Worm (Caenorhabditis elegans) whole organism, young adult: ENCODE data around the gene R12B2.13.

Source experiments
- D2030.7 ChIP-seq: fragments of 200-800 bp; sonication (Bioruptor generic); IDR thresholded peaks from 2 replicates; pipeline ENCODE4 v1.3.6; 2022; ENCODE audit warnings: missing genetic modification reagents, missing genetic modification characterization, missing compliant biosample characterization
- F23B12.7 ChIP-seq: sonication (generic microtip); optimal IDR thresholded peaks from 2 replicates; lab custom pipeline; 2017; ENCODE audit warnings: missing genetic modification characterization, mild to moderate bottlenecking, missing compliant biosample characterization, antibody characterized with exemption, moderate library complexity; ENCODE audit not compliant: insufficient read depth
- F33H1.4 ChIP-seq: fragments of 200-800 bp; sonication (Bioruptor generic); IDR thresholded peaks from 2 replicates; pipeline ENCODE4 v1.3.6; 2022; ENCODE audit warnings: missing genetic modification reagents, missing genetic modification characterization, missing compliant biosample characterization
- F37B4.10 ChIP-seq: fragments of 200-800 bp; sonication (Bioruptor generic); IDR thresholded peaks from 2 replicates; pipeline ENCODE4 v1.3.6; 2022; ENCODE audit warnings: missing genetic modification characterization, missing compliant biosample characterization
- F52B5.7 ChIP-seq: sonication (generic microtip); optimal IDR thresholded peaks from 2 replicates; lab custom pipeline; 2016; ENCODE audit warnings: mild to moderate bottlenecking, missing genetic modification characterization, missing compliant biosample characterization
- F55B11.4 ChIP-seq: sonication (generic microtip); optimal IDR thresholded peaks from 2 replicates; lab custom pipeline; 2016; ENCODE audit warnings: missing compliant biosample characterization, missing genetic modification characterization, borderline replicate concordance; ENCODE audit not compliant: insufficient read depth
- K11D2.4 ChIP-seq: fragments of 200-800 bp; sonication (Bioruptor generic); IDR thresholded peaks from 2 replicates; pipeline ENCODE4 v1.3.6; 2022; ENCODE audit warnings: missing genetic modification reagents, missing genetic modification characterization, missing compliant biosample characterization
- Y53G8AR.9 ChIP-seq: fragments of 200-800 bp; sonication (Bioruptor generic); conservative IDR thresholded peaks from 2 replicates; pipeline ENCODE4 v1.3.6; 2022; ENCODE audit warnings: missing genetic modification reagents, missing genetic modification characterization, missing compliant biosample characterization
- Y67H2A.10 ChIP-seq: fragments of 200-800 bp; sonication (Bioruptor generic); conservative IDR thresholded peaks from 2 replicates; pipeline ENCODE4 v1.3.6; 2022; ENCODE audit warnings: missing genetic modification reagents, missing genetic modification characterization, missing compliant biosample characterization
- Y79H2A.3 ChIP-seq: fragments of 200-800 bp; sonication (Bioruptor generic); conservative IDR thresholded peaks from 2 replicates; pipeline ENCODE4 v1.3.6; 2022; ENCODE audit warnings: missing genetic modification reagents, missing genetic modification characterization, missing compliant biosample characterization
- Y95B8A.8 ChIP-seq: fragments of 200-800 bp; sonication (Bioruptor generic); IDR thresholded peaks from 2 replicates; pipeline ENCODE4 v1.3.6; 2022; ENCODE audit warnings: missing genetic modification reagents, missing genetic modification characterization, missing compliant biosample characterization
- attf-6 ChIP-seq: fragments of 200-800 bp; sonication (Bioruptor generic); IDR thresholded peaks from 2 replicates; pipeline ENCODE4 v1.3.6; 2022; ENCODE audit warnings: missing genetic modification reagents, missing genetic modification characterization, missing compliant biosample characterization
- bed-1 ChIP-seq: fragments of 200-800 bp; sonication (Bioruptor generic); IDR thresholded peaks from 2 replicates; pipeline ENCODE4 v1.3.6; 2022; ENCODE audit warnings: missing genetic modification reagents, missing genetic modification characterization, missing compliant biosample characterization
- bed-2 ChIP-seq: fragments of 200-800 bp; sonication (Bioruptor generic); IDR thresholded peaks from 2 replicates; pipeline ENCODE4 v1.3.6; 2022; ENCODE audit warnings: missing genetic modification reagents, missing genetic modification characterization, missing compliant biosample characterization
- ceh-27 ChIP-seq: fragments of 200-800 bp; sonication (Bioruptor generic); optimal IDR thresholded peaks from 2 replicates; lab custom pipeline; 2018; ENCODE audit warnings: mild to moderate bottlenecking, missing genetic modification characterization, moderate library complexity, missing compliant biosample characterization
- ceh-40 ChIP-seq: fragments of 200-800 bp; sonication (Bioruptor generic); IDR thresholded peaks from 2 replicates; pipeline ENCODE4 v1.3.6; 2022; ENCODE audit warnings: missing genetic modification characterization, missing compliant biosample characterization
- ceh-79 ChIP-seq: sonication (generic microtip); optimal IDR thresholded peaks from 2 replicates; lab custom pipeline; 2017; ENCODE audit warnings: mild to moderate bottlenecking, missing genetic modification characterization, missing compliant biosample characterization
- chd-7 ChIP-seq: sonication (generic microtip); optimal IDR thresholded peaks from 2 replicates; lab custom pipeline; 2016; ENCODE audit warnings: mild to moderate bottlenecking, missing genetic modification characterization, moderate library complexity, missing compliant biosample characterization
- dox-1 ChIP-seq: fragments of 200-800 bp; sonication (Bioruptor generic); IDR thresholded peaks from 2 replicates; pipeline ENCODE4 v1.3.6; 2022; ENCODE audit warnings: missing genetic modification reagents, missing genetic modification characterization, missing compliant biosample characterization
- egl-18 ChIP-seq: fragments of 200-800 bp; sonication (Bioruptor generic); IDR thresholded peaks from 2 replicates; pipeline ENCODE4 v1.3.6; 2022; ENCODE audit warnings: missing genetic modification reagents, missing genetic modification characterization, missing compliant biosample characterization
- egl-44 ChIP-seq: fragments of 200-800 bp; sonication (Bioruptor generic); IDR thresholded peaks from 2 replicates; pipeline ENCODE4 v1.3.6; 2022; ENCODE audit warnings: missing genetic modification reagents, missing genetic modification characterization, missing compliant biosample characterization
- gei-17 ChIP-seq: fragments of 200-800 bp; sonication (Bioruptor generic); optimal IDR thresholded peaks from 2 replicates; lab custom pipeline; 2018; ENCODE audit warnings: mild to moderate bottlenecking, missing genetic modification characterization, missing compliant biosample characterization
- hmg-20 ChIP-seq: fragments of 200-800 bp; sonication (Bioruptor generic); IDR thresholded peaks from 2 replicates; pipeline ENCODE4 v1.3.6; 2022; ENCODE audit warnings: missing genetic modification reagents, missing genetic modification characterization, missing compliant biosample characterization
- lag-1 ChIP-seq: fragments of 200-800 bp; sonication (Bioruptor generic); IDR thresholded peaks from 2 replicates; pipeline ENCODE4 v1.3.6; 2022; ENCODE audit warnings: missing genetic modification reagents, missing genetic modification characterization, missing compliant biosample characterization
- lin-35 ChIP-seq, 3 experiments: fragments of 150-350 bp in 2 of 3; sonication (generic microtip) in 1 of 3; optimal IDR thresholded peaks; 2 replicates each; lab custom pipeline; 2014 to 2018; ENCODE audit warnings: missing biosample characterization in 3 of 3, missing genetic modification characterization in 3 of 3, missing genetic modification reagents in 3 of 3
- lsl-1 ChIP-seq: fragments of 200-800 bp; sonication (Bioruptor generic); optimal IDR thresholded peaks from 2 replicates; lab custom pipeline; 2018; ENCODE audit warnings: mild to moderate bottlenecking, missing genetic modification characterization, moderate library complexity, missing compliant biosample characterization
- lsy-27 ChIP-seq: sonication (generic microtip); optimal IDR thresholded peaks from 2 replicates; lab custom pipeline; 2017; ENCODE audit warnings: missing genetic modification characterization, mild to moderate bottlenecking, missing compliant biosample characterization, antibody characterized with exemption, missing genotype, borderline replicate concordance; ENCODE audit not compliant: insufficient read depth
- madf-10 ChIP-seq: sonication (generic microtip); optimal IDR thresholded peaks from 2 replicates; lab custom pipeline; 2016; ENCODE audit warnings: mild to moderate bottlenecking, missing genetic modification characterization, missing compliant biosample characterization
- madf-8 ChIP-seq: fragments of 200-800 bp; sonication (Bioruptor generic); conservative IDR thresholded peaks from 2 replicates; pipeline ENCODE4 v1.3.6; 2022; ENCODE audit warnings: missing genetic modification reagents, missing genetic modification characterization, missing compliant biosample characterization
- mcd-1 ChIP-seq: fragments of 200-800 bp; sonication (Bioruptor generic); IDR thresholded peaks from 2 replicates; pipeline ENCODE4 v1.3.6; 2022; ENCODE audit warnings: missing genetic modification reagents, missing genetic modification characterization, missing compliant biosample characterization
- mes-4 ChIP-seq: sonication (generic microtip); optimal IDR thresholded peaks from 2 replicates; lab custom pipeline; 2016; ENCODE audit warnings: missing genotype, missing genetic modification characterization, missing compliant biosample characterization
- mxl-1 ChIP-seq: sonication (generic microtip); optimal IDR thresholded peaks from 2 replicates; lab custom pipeline; 2016; ENCODE audit warnings: missing genetic modification characterization, missing compliant biosample characterization
- nfya-2 ChIP-seq: fragments of 200-800 bp; sonication (Bioruptor generic); IDR thresholded peaks from 2 replicates; pipeline ENCODE4 v1.3.6; 2022; ENCODE audit warnings: missing genetic modification reagents, missing genetic modification characterization, missing compliant biosample characterization
- nhr-27 ChIP-seq: fragments of 200-800 bp; sonication (Bioruptor generic); optimal IDR thresholded peaks from 2 replicates; lab custom pipeline; 2018; ENCODE audit warnings: mild to moderate bottlenecking, missing genetic modification characterization, moderate library complexity, missing compliant biosample characterization
- nhr-80 ChIP-seq: sonication (generic microtip); optimal IDR thresholded peaks from 2 replicates; lab custom pipeline; 2016; ENCODE audit warnings: missing genetic modification characterization, missing compliant biosample characterization
- rec-8 ChIP-seq, 2 experiments: sonication (generic microtip); optimal IDR thresholded peaks; 2 replicates each; lab custom pipeline; 2016; ENCODE audit warnings: mild to moderate bottlenecking in 2 of 2, missing genetic modification characterization in 2 of 2, missing genetic modification reagents in 2 of 2, missing genotype in 2 of 2, missing biosample characterization in 1 of 2, missing compliant biosample characterization in 1 of 2, moderate library complexity in 1 of 2
- repo-1 ChIP-seq: sonication (generic microtip); optimal IDR thresholded peaks from 2 replicates; lab custom pipeline; 2017; ENCODE audit warnings: mild to moderate bottlenecking, missing genetic modification characterization, missing compliant biosample characterization
- sea-2 ChIP-seq: fragments of 200-800 bp; sonication (Bioruptor generic); IDR thresholded peaks from 2 replicates; pipeline ENCODE4 v1.3.6; 2022; ENCODE audit warnings: missing genetic modification characterization, missing compliant biosample characterization
- snpc-1.1 ChIP-seq: sonication (generic microtip); optimal IDR thresholded peaks from 2 replicates; lab custom pipeline; 2017; ENCODE audit warnings: missing genetic modification characterization, mild to moderate bottlenecking, missing compliant biosample characterization, antibody characterized with exemption, moderate library complexity, missing genotype, missing genetic modification reagents; ENCODE audit not compliant: insufficient read depth
- snpc-3.4 ChIP-seq: sonication (generic microtip); optimal IDR thresholded peaks from 2 replicates; lab custom pipeline; 2017; ENCODE audit warnings: missing genetic modification characterization, mild to moderate bottlenecking, missing compliant biosample characterization, antibody characterized with exemption, moderate library complexity, missing genotype, missing genetic modification reagents
- snpc-4 ChIP-seq, 5 experiments: fragments of 150-350 bp in 1 of 5; sonication (generic microtip) in 4 of 5; optimal IDR thresholded peaks; 2 replicates each; lab custom pipeline; 2014 to 2018; ENCODE audit warnings: missing genetic modification characterization in 5 of 5, missing biosample characterization in 3 of 5, antibody characterized with exemption in 2 of 5, mild to moderate bottlenecking in 2 of 5, missing compliant biosample characterization in 2 of 5, missing genotype in 2 of 5, moderate library complexity in 2 of 5, missing genetic modification reagents in 1 of 5
- somi-1 ChIP-seq: fragments of 200-800 bp; sonication (Bioruptor generic); optimal IDR thresholded peaks from 2 replicates; lab custom pipeline; 2018; ENCODE audit warnings: mild to moderate bottlenecking, missing genetic modification characterization, missing compliant biosample characterization
- tlf-1 ChIP-seq: fragments of 200-800 bp; sonication (Bioruptor generic); optimal IDR thresholded peaks from 2 replicates; lab custom pipeline; 2018; ENCODE audit warnings: mild to moderate bottlenecking, missing genetic modification characterization, missing compliant biosample characterization
- unc-130 ChIP-seq: sonication (generic microtip); optimal IDR thresholded peaks from 2 replicates; lab custom pipeline; 2016; ENCODE audit warnings: missing genetic modification reagents, missing genetic modification characterization, missing compliant biosample characterization
- unc-62 ChIP-seq: fragments of 150-350 bp; optimal IDR thresholded peaks from 2 replicates; lab custom pipeline; 2014; ENCODE audit warnings: missing biosample characterization, missing genetic modification reagents, missing genetic modification characterization
- zfh-2 ChIP-seq: fragments of 200-800 bp; sonication (Bioruptor generic); conservative IDR thresholded peaks from 2 replicates; pipeline ENCODE4 v1.3.6; 2022; ENCODE audit warnings: missing genetic modification reagents, missing genetic modification characterization, missing compliant biosample characterization
- ztf-25 ChIP-seq: fragments of 200-800 bp; sonication (Bioruptor generic); IDR thresholded peaks from 2 replicates; pipeline ENCODE4 v1.3.6; 2022; ENCODE audit warnings: missing genetic modification reagents, missing genetic modification characterization, missing compliant biosample characterization
- ztf-26 ChIP-seq: sonication (generic microtip); optimal IDR thresholded peaks from 2 replicates; lab custom pipeline; 2017; ENCODE audit warnings: missing genetic modification characterization, missing compliant biosample characterization

The R12B2.13 gene

DNA sequence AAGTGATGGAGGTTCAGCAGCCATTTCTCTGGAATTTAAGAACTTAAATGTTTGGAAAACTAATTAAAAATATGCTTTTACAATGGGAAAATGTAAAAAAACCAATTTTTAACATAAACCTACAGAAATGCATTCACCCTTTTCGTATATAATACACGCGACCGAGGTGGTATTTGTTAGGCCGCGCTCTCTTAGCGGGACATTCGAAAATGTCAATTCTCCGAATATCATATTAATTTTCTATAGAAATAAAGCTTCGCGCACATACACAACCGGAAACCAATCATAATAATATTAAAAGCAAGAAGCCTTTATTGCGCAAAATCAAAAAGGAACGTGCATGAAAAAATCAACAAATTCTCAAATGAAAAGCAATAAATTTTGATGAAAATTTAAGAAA is 20.0 kb upstream of the R12B2.13 start, which contains the start of gene ddx-23 (continued):
- TF ChIP-seq mcd-1 (GFP tag; lab: Robert Waterston, UW) (no peak), repo-1 (peak; percentile 62), Y53G8AR.9 (GFP tag; lab: Robert Waterston, UW) (no peak; the same call in 1 of the 2 replicates), F37B4.10 (GFP tag; lab: Robert Waterston, UW) (no peak), somi-1 (GFP tag; lab: Kevin White, UChicago) (no peak), tlf-1 (GFP tag; lab: Kevin White, UChicago) (no peak), unc-130 (peak; percentile 30), madf-10 (tag; lab: Kevin White, UChicago) (no peak), hmg-20 (GFP tag; lab: Robert Waterston, UW) (no peak), F52B5.7 (tag; lab: Kevin White, UChicago) (peak; percentile 57), lsl-1 (peak; percentile 37), ceh-27 (GFP tag; lab: Kevin White, UChicago) (no peak), zfh-2 (GFP tag; lab: Robert Waterston, UW) (no peak), bed-1 (GFP tag; lab: Robert Waterston, UW) (peak; percentile 29; the same call in 1 of the 2 replicates), ztf-26 (no peak), ceh-40 (GFP tag; lab: Robert Waterston, UW) (no peak), F33H1.4 (GFP tag; lab: Robert Waterston, UW) (peak; percentile 43; the same call in 1 of the 2 replicates), K11D2.4 (GFP tag; lab: Robert Waterston, UW) (no peak), sea-2 (GFP tag; lab: Robert Waterston, UW) (no peak), snpc-1.1 (tag; lab: Kevin White, UChicago) (no peak), mxl-1 (tag; lab: Kevin White, UChicago) (no peak), F23B12.7 (tag; lab: Kevin White, UChicago) (no peak), nfya-2 (GFP tag; lab: Robert Waterston, UW) (no peak), F55B11.4 (tag; lab: Kevin White, UChicago) (no peak), bed-2 (GFP tag; lab: Robert Waterston, UW) (no peak), lsy-27 (no peak), unc-62 (GFP tag; lab: Kevin White, UChicago) (no peak), ceh-79 (tag; lab: Kevin White, UChicago) (peak; percentile 39), Y95B8A.8 (0 out of 2 replicates have a peak, but pooled peaks have one; percentile 65), attf-6 (GFP tag; lab: Robert Waterston, UW) (no peak), snpc-4 (GFP tag; optimal IDR thresholded peaks at IDR 0.05; lab: Kevin White, UChicago) (no peak), snpc-4 (tag; optimal IDR thresholded peaks at IDR 0.05; lab: Kevin White, UChicago) (peak in 2 of 4 experiments; percentile 40 to 45), egl-44 (GFP tag; lab: Robert Waterston, UW) (no peak), nhr-27 (tag; lab: Kevin White, UChicago) (no peak), dox-1 (GFP tag; lab: Robert Waterston, UW) (no peak), nhr-80 (no peak), madf-8 (GFP tag; lab: Robert Waterston, UW) (no peak), chd-7 (tag; lab: Kevin White, UChicago) (no peak), D2030.7 (GFP tag; lab: Robert Waterston, UW) (no peak), mes-4 (tag; lab: Kevin White, UChicago) (no peak), lin-35 (GFP tag; optimal IDR thresholded peaks at IDR 0.05; lab: Kevin White, UChicago) (peak in 1 of 3 experiments; percentile 61), snpc-3.4 (tag; lab: Kevin White, UChicago) (peak; percentile 69), rec-8 (tag; optimal IDR thresholded peaks at IDR 0.05; lab: Kevin White, UChicago) (no peak), Y79H2A.3 (GFP tag; lab: Robert Waterston, UW) (no peak), egl-18 (no peak), Y67H2A.10 (GFP tag; lab: Robert Waterston, UW) (no peak), gei-17 (GFP tag; lab: Kevin White, UChicago) (peak; percentile 12), lag-1 (GFP tag; lab: Robert Waterston, UW) (no peak), ztf-25 (no peak)
